Worm (Caenorhabditis elegans): ENCODE results near the gene F17C8.9.
A peak's percentile ranks its signal among the peaks of the same experiment; 100 is the strongest.

The F17C8.9 gene

ce11 chrIII:4734056-4734455 is at the start of gene F17C8.9:
Gene F17C8.9, plus strand, starts transcription at chrIII:4734356.
- TF ChIP-seq hnd-1 (tag; optimal IDR thresholded peaks at IDR 0.05) (no peak), aly-1 (tag; optimal IDR thresholded peaks at IDR 0.05) (no peak), F13C5.2 (tag; optimal IDR thresholded peaks at IDR 0.05) (no peak), sea-1 (GFP tag; conservative IDR thresholded peaks at IDR 0.05) (no peak), tbx-37 (GFP tag; conservative IDR thresholded peaks at IDR 0.05) (no peak), ets-7 (tag; optimal IDR thresholded peaks at IDR 0.05) (no peak), pes-1 (GFP tag; IDR thresholded peaks at IDR 0.05) (no peak), hmbx-1 (tag; optimal IDR thresholded peaks at IDR 0.05) (no peak), ceh-36 (tag; optimal IDR thresholded peaks at IDR 0.05) (no peak), scrt-1 (GFP tag; IDR thresholded peaks at IDR 0.05) (no peak), tbx-11 (GFP tag; IDR thresholded peaks at IDR 0.05) (no peak), ceh-13 (GFP tag; optimal IDR thresholded peaks at IDR 0.05) (no peak), ama-1 (optimal IDR thresholded peaks at IDR 0.05) (no peak), hmg-4 (GFP tag; optimal IDR thresholded peaks at IDR 0.05) (no peak), flt-1 (GFP tag; IDR thresholded peaks at IDR 0.05) (no peak), B0310.2 (tag; optimal IDR thresholded peaks at IDR 0.05) (no peak)

- TF ChIP-seq ceh-13 (GFP tag; optimal IDR thresholded peaks at IDR 0.05), result no peak
- no peak for TF ChIP-seq flt-1 (GFP tag; IDR thresholded peaks at IDR 0.05)
- TF ChIP-seq hnd-1 (tag; optimal IDR thresholded peaks at IDR 0.05), result no peak
- no peak for TF ChIP-seq aly-1 (tag; optimal IDR thresholded peaks at IDR 0.05)
- TF ChIP-seq tra-4 (tag; optimal IDR thresholded peaks at IDR 0.05), result no peak
- no peak for TF ChIP-seq scrt-1 (GFP tag; IDR thresholded peaks at IDR 0.05)
- TF ChIP-seq F13C5.2 (tag; optimal IDR thresholded peaks at IDR 0.05), result no peak
- no peak for TF ChIP-seq ceh-36 (tag; optimal IDR thresholded peaks at IDR 0.05)
- no peak for TF ChIP-seq pes-1 (GFP tag; IDR thresholded peaks at IDR 0.05)
- no peak for TF ChIP-seq hmbx-1 (tag; optimal IDR thresholded peaks at IDR 0.05)
- TF ChIP-seq B0310.2 (tag; optimal IDR thresholded peaks at IDR 0.05), result no peak
- TF ChIP-seq sea-1 (GFP tag; conservative IDR thresholded peaks at IDR 0.05), result no peak
- no peak for TF ChIP-seq tbx-37 (GFP tag; conservative IDR thresholded peaks at IDR 0.05)
- TF ChIP-seq ama-1 (optimal IDR thresholded peaks at IDR 0.05), result no peak
- no peak for TF ChIP-seq hmg-4 (GFP tag; optimal IDR thresholded peaks at IDR 0.05)
- no peak for TF ChIP-seq ets-7 (tag; optimal IDR thresholded peaks at IDR 0.05)
These were observed 47.0 kb upstream of the F17C8.9 start for ce11 chrIII:4687134-4687533.

ce11 chrIII:4688356-4688755 is 45.8 kb upstream of the F17C8.9 start, which contains the start of gene tag-243:
Gene tag-243, minus strand, starts transcription at chrIII:4688456.
- no peak for TF ChIP-seq ceh-36 (tag; optimal IDR thresholded peaks at IDR 0.05)
- no peak for TF ChIP-seq aly-1 (tag; optimal IDR thresholded peaks at IDR 0.05)
- no peak for TF ChIP-seq sea-1 (GFP tag; conservative IDR thresholded peaks at IDR 0.05)
- TF ChIP-seq flt-1 (GFP tag; IDR thresholded peaks at IDR 0.05), result no peak
- no peak for TF ChIP-seq ama-1 (optimal IDR thresholded peaks at IDR 0.05)
- TF ChIP-seq tbx-11 (GFP tag; IDR thresholded peaks at IDR 0.05), result no peak
- no peak for TF ChIP-seq ceh-13 (GFP tag; optimal IDR thresholded peaks at IDR 0.05)
- no peak for TF ChIP-seq tra-4 (tag; optimal IDR thresholded peaks at IDR 0.05)
- TF ChIP-seq hnd-1 (tag; optimal IDR thresholded peaks at IDR 0.05), result no peak
- no peak for TF ChIP-seq hmg-4 (GFP tag; optimal IDR thresholded peaks at IDR 0.05)
- TF ChIP-seq tbx-37 (GFP tag; conservative IDR thresholded peaks at IDR 0.05), result no peak
- TF ChIP-seq scrt-1 (GFP tag; IDR thresholded peaks at IDR 0.05), result no peak
- TF ChIP-seq F13C5.2 (tag; optimal IDR thresholded peaks at IDR 0.05), result no peak
- TF ChIP-seq pes-1 (GFP tag; IDR thresholded peaks at IDR 0.05), result no peak
- TF ChIP-seq B0310.2 (tag; optimal IDR thresholded peaks at IDR 0.05), result no peak
- no peak for TF ChIP-seq hmbx-1 (tag; optimal IDR thresholded peaks at IDR 0.05)
- no peak for TF ChIP-seq ets-7 (tag; optimal IDR thresholded peaks at IDR 0.05)

- TF ChIP-seq scrt-1 (GFP tag; IDR thresholded peaks at IDR 0.05) (no peak), B0310.2 (tag; optimal IDR thresholded peaks at IDR 0.05) (no peak), hmbx-1 (tag; optimal IDR thresholded peaks at IDR 0.05) (no peak), sea-1 (GFP tag; conservative IDR thresholded peaks at IDR 0.05) (no peak), ets-7 (tag; optimal IDR thresholded peaks at IDR 0.05) (no peak), tbx-11 (GFP tag; IDR thresholded peaks at IDR 0.05) (no peak), ceh-36 (tag; optimal IDR thresholded peaks at IDR 0.05) (no peak), tra-4 (tag; optimal IDR thresholded peaks at IDR 0.05) (no peak), aly-1 (tag; optimal IDR thresholded peaks at IDR 0.05) (no peak), ceh-13 (GFP tag; optimal IDR thresholded peaks at IDR 0.05) (no peak), pes-1 (GFP tag; IDR thresholded peaks at IDR 0.05) (no peak), hnd-1 (tag; optimal IDR thresholded peaks at IDR 0.05) (no peak), flt-1 (GFP tag; IDR thresholded peaks at IDR 0.05) (no peak), F13C5.2 (tag; optimal IDR thresholded peaks at IDR 0.05) (no peak), hmg-4 (GFP tag; optimal IDR thresholded peaks at IDR 0.05) (no peak), tbx-37 (GFP tag; conservative IDR thresholded peaks at IDR 0.05) (no peak), ama-1 (optimal IDR thresholded peaks at IDR 0.05) (no peak)
These were observed 45.2 kb upstream of the F17C8.9 start, which contains the start of gene ppat-1 for ce11 chrIII:4688965-4689364. Gene ppat-1, plus strand, starts transcription at chrIII:4689280.

ce11 chrIII:4689595-4689994 is 44.6 kb upstream of the F17C8.9 start:
- TF ChIP-seq aly-1 (tag; optimal IDR thresholded peaks at IDR 0.05), result peak; percentile 13
- TF ChIP-seq pes-1 (GFP tag; IDR thresholded peaks at IDR 0.05), result no peak
- TF ChIP-seq tra-4 (tag; optimal IDR thresholded peaks at IDR 0.05), result peak; percentile 76
- peak; percentile 80 for TF ChIP-seq ceh-13 (GFP tag; optimal IDR thresholded peaks at IDR 0.05)
- peak; percentile 44 for TF ChIP-seq hmbx-1 (tag; optimal IDR thresholded peaks at IDR 0.05)
- peak; percentile 32 for TF ChIP-seq ets-7 (tag; optimal IDR thresholded peaks at IDR 0.05)
- peak; percentile 84 for TF ChIP-seq ceh-36 (tag; optimal IDR thresholded peaks at IDR 0.05)
- TF ChIP-seq tbx-37 (GFP tag; conservative IDR thresholded peaks at IDR 0.05), result peak; percentile 76
- TF ChIP-seq flt-1 (GFP tag; IDR thresholded peaks at IDR 0.05), result peak; percentile 76
- TF ChIP-seq tbx-11 (GFP tag; IDR thresholded peaks at IDR 0.05), result peak; percentile 83
- TF ChIP-seq hmg-4 (GFP tag; optimal IDR thresholded peaks at IDR 0.05), result peak; percentile 91
- TF ChIP-seq B0310.2 (tag; optimal IDR thresholded peaks at IDR 0.05), result peak; percentile 69
- TF ChIP-seq F13C5.2 (tag; optimal IDR thresholded peaks at IDR 0.05), result peak; percentile 41
- TF ChIP-seq scrt-1 (GFP tag; IDR thresholded peaks at IDR 0.05), result peak; percentile 88
- no peak for TF ChIP-seq ama-1 (optimal IDR thresholded peaks at IDR 0.05)
- peak; percentile 64 for TF ChIP-seq hnd-1 (tag; optimal IDR thresholded peaks at IDR 0.05)
- TF ChIP-seq sea-1 (GFP tag; conservative IDR thresholded peaks at IDR 0.05), result no peak; the same call in 1 of the 2 replicates

- TF ChIP-seq sea-1 (GFP tag; conservative IDR thresholded peaks at IDR 0.05) (0 out of 2 replicates have a peak, but pooled peaks have one; percentile 5), F13C5.2 (tag; optimal IDR thresholded peaks at IDR 0.05) (peak; percentile 60), hmg-4 (GFP tag; optimal IDR thresholded peaks at IDR 0.05) (no peak), tbx-37 (GFP tag; conservative IDR thresholded peaks at IDR 0.05) (peak; percentile 38; the same call in 1 of the 2 replicates), scrt-1 (GFP tag; IDR thresholded peaks at IDR 0.05) (peak; percentile 34; the same call in 1 of the 2 replicates)
These were observed 40.9 kb upstream of the F17C8.9 start, which contains the start of gene nifk-1 for ce11 chrIII:4693281-4693680. Gene nifk-1, minus strand, starts transcription at chrIII:4693307.
